Fruit fly (Drosophila melanogaster) whole organism, embryonic: ENCODE results near the gene solo.

ENCODE experiments used
- Adf1 ChIP-seq: fragments of 200-800 bp; sonication (Bioruptor generic); IDR thresholded peaks from 2 replicates; pipeline ENCODE4 v1.3.6; 2022; ENCODE audit warnings: missing biosample characterization, missing genetic modification characterization
- Atf3 ChIP-seq: fragments of 200-800 bp; sonication (Bioruptor generic); optimal IDR thresholded peaks from 3 replicates; lab custom pipeline; 2016; ENCODE audit warnings: missing biosample characterization, missing genetic modification characterization
- CG10209 ChIP-seq: fragments of 200-800 bp; sonication (Bioruptor generic); optimal IDR thresholded peaks from 3 replicates; lab custom pipeline; 2017; ENCODE audit warnings: missing biosample characterization, mild to moderate bottlenecking, missing genetic modification characterization, missing genetic modification reagents
- CG10543 ChIP-seq: fragments of 200-800 bp; sonication (Bioruptor generic); optimal IDR thresholded peaks from 3 replicates; lab custom pipeline; 2017; ENCODE audit warnings: missing biosample characterization, mild to moderate bottlenecking, missing genetic modification characterization, moderate library complexity
- CG10565 ChIP-seq: fragments of 200-800 bp; sonication (Bioruptor generic); optimal IDR thresholded peaks from 3 replicates; lab custom pipeline; 2016; ENCODE audit warnings: missing biosample characterization, mild to moderate bottlenecking, missing genetic modification characterization
- CG11398 ChIP-seq: fragments of 200-800 bp; sonication (Bioruptor generic); optimal IDR thresholded peaks from 2 replicates; lab custom pipeline; 2016; ENCODE audit warnings: missing biosample characterization, missing genetic modification characterization
- CG12391 ChIP-seq: fragments of 200-800 bp; sonication (Bioruptor generic); optimal IDR thresholded peaks from 3 replicates; lab custom pipeline; 2018; ENCODE audit warnings: missing biosample characterization, mild to moderate bottlenecking, missing genetic modification characterization, moderate library complexity
- CG15073 ChIP-seq: fragments of 200-800 bp; sonication (Bioruptor generic); optimal IDR thresholded peaks from 2 replicates; lab custom pipeline; 2016; ENCODE audit warnings: missing biosample characterization, missing genetic modification characterization
- CG1529 ChIP-seq: fragments of 200-800 bp; sonication (Bioruptor generic); optimal IDR thresholded peaks from 3 replicates; lab custom pipeline; 2018; ENCODE audit warnings: missing biosample characterization, missing genetic modification characterization
- CG17186 ChIP-seq: fragments of 200-800 bp; sonication (Bioruptor generic); optimal IDR thresholded peaks from 3 replicates; lab custom pipeline; 2017; ENCODE audit warnings: missing biosample characterization, missing genetic modification reagents, missing genetic modification characterization
- CG2129 ChIP-seq: fragments of 200-800 bp; sonication (Bioruptor generic); IDR thresholded peaks from 2 replicates; pipeline ENCODE4 v1.3.6; 2022; ENCODE audit warnings: missing biosample characterization, missing genetic modification characterization; ENCODE audit not compliant: partially characterized antibody
- CG30020 ChIP-seq: fragments of 200-800 bp; optimal IDR thresholded peaks from 2 replicates; lab custom pipeline; 2019; ENCODE audit warnings: missing biosample characterization, mild to moderate bottlenecking, missing genetic modification characterization, moderate library complexity
- CG3065 ChIP-seq: fragments of 200-800 bp; sonication (Bioruptor generic); optimal IDR thresholded peaks from 2 replicates; lab custom pipeline; 2016; ENCODE audit warnings: missing biosample characterization, missing genetic modification characterization
- CG31224 ChIP-seq: fragments of 200-800 bp; sonication (Bioruptor generic); IDR thresholded peaks from 2 replicates; pipeline ENCODE4 v1.3.6; 2022; ENCODE audit warnings: missing biosample characterization, missing genetic modification characterization
- CG31388 ChIP-seq: fragments of 200-800 bp; sonication (Bioruptor generic); optimal IDR thresholded peaks from 2 replicates; lab custom pipeline; 2016; ENCODE audit warnings: missing biosample characterization, missing genetic modification characterization
- CG31441 ChIP-seq: fragments of 200-800 bp; sonication (Bioruptor generic); IDR thresholded peaks from 2 replicates; pipeline ENCODE4 v1.3.6; 2022; ENCODE audit warnings: missing biosample characterization, missing genetic modification characterization
- CG3407 ChIP-seq: fragments of 200-800 bp; sonication (Bioruptor generic); optimal IDR thresholded peaks from 2 replicates; lab custom pipeline; 2018; ENCODE audit warnings: missing biosample characterization, mild to moderate bottlenecking, missing genetic modification characterization
- CG34224 ChIP-seq: fragments of 200-800 bp; sonication (Bioruptor generic); IDR thresholded peaks from 3 replicates; pipeline ENCODE4 v1.3.6; 2022; ENCODE audit warnings: missing biosample characterization, missing genetic modification characterization; ENCODE audit not compliant: partially characterized antibody
- CG3847 ChIP-seq: fragments of 200-800 bp; sonication (Bioruptor generic); IDR thresholded peaks from 2 replicates; pipeline ENCODE4 v1.3.6; 2022; ENCODE audit warnings: missing biosample characterization, missing genetic modification characterization
- CG4404 ChIP-seq: fragments of 200-800 bp; sonication (Bioruptor generic); IDR thresholded peaks from 2 replicates; pipeline ENCODE4 v1.3.6; 2022; ENCODE audit warnings: missing biosample characterization, missing genetic modification characterization
- CG6175 ChIP-seq: fragments of 200-800 bp; sonication (Bioruptor generic); IDR thresholded peaks from 3 replicates; pipeline ENCODE4 v1.3.6; 2022; ENCODE audit warnings: missing biosample characterization, missing genetic modification characterization
- CG6272 ChIP-seq: fragments of 200-800 bp; sonication (Bioruptor generic); IDR thresholded peaks from 2 replicates; pipeline ENCODE4 v1.3.6; 2022; ENCODE audit warnings: missing biosample characterization, missing genetic modification characterization
- CG6813 ChIP-seq: fragments of 200-800 bp; sonication (Bioruptor generic); optimal IDR thresholded peaks from 2 replicates; lab custom pipeline; 2017; ENCODE audit warnings: missing biosample characterization, missing genetic modification characterization, mild to moderate bottlenecking, moderate library complexity, missing genetic modification reagents
- CG8290 ChIP-seq, 3 experiments: fragments of 200-800 bp; sonication (Bioruptor generic); optimal IDR thresholded peaks; 2 replicates each; lab custom pipeline; 2016 to 2019; ENCODE audit warnings: missing biosample characterization in 3 of 3, missing genetic modification characterization in 3 of 3, mild to moderate bottlenecking in 2 of 3, moderate library complexity in 1 of 3
- CG9437 ChIP-seq: fragments of 200-800 bp; sonication (Bioruptor generic); optimal IDR thresholded peaks from 2 replicates; lab custom pipeline; 2018; ENCODE audit warnings: missing biosample characterization, mild to moderate bottlenecking, missing genetic modification characterization
- Dbx ChIP-seq: fragments of 200-800 bp; sonication (Bioruptor generic); IDR thresholded peaks from 3 replicates; pipeline ENCODE4 v1.3.6; 2022; ENCODE audit warnings: missing biosample characterization, missing genetic modification characterization
- Dref ChIP-seq: fragments of 200-800 bp; sonication (Bioruptor generic); IDR thresholded peaks from 2 replicates; pipeline ENCODE4 v1.3.6; 2022; ENCODE audit warnings: missing biosample characterization, missing genetic modification characterization
- Lhr ChIP-seq: fragments of 200-800 bp; sonication (Bioruptor generic); optimal IDR thresholded peaks from 3 replicates; lab custom pipeline; 2017; ENCODE audit warnings: mild to moderate bottlenecking, missing biosample characterization, missing genetic modification reagents, missing genetic modification characterization
- MBD-R2 ChIP-seq: fragments of 200-800 bp; sonication (Bioruptor generic); IDR thresholded peaks from 2 replicates; pipeline ENCODE4 v1.3.6; 2022; ENCODE audit warnings: missing biosample characterization, missing genetic modification characterization
- MTF-1 ChIP-seq: fragments of 200-800 bp; sonication (Bioruptor generic); optimal IDR thresholded peaks from 2 replicates; lab custom pipeline; 2018; ENCODE audit warnings: missing biosample characterization, mild to moderate bottlenecking, missing genetic modification characterization, borderline replicate concordance
- NC2β ChIP-seq: fragments of 200-800 bp; sonication (Bioruptor generic); optimal IDR thresholded peaks from 2 replicates; lab custom pipeline; 2016; ENCODE audit warnings: missing biosample characterization, missing genetic modification characterization
- Neu2 ChIP-seq: fragments of 200-800 bp; sonication (Bioruptor generic); optimal IDR thresholded peaks from 3 replicates; lab custom pipeline; 2016; ENCODE audit warnings: missing biosample characterization, missing genetic modification characterization, borderline replicate concordance
- Nf-YA ChIP-seq: fragments of 200-800 bp; sonication (Bioruptor generic); IDR thresholded peaks from 2 replicates; pipeline ENCODE4 v1.3.6; 2022; ENCODE audit warnings: missing biosample characterization, missing genetic modification characterization
- Optix ChIP-seq: fragments of 200-800 bp; sonication (Bioruptor generic); IDR thresholded peaks from 3 replicates; pipeline ENCODE4 v1.3.6; 2022; ENCODE audit warnings: missing biosample characterization, missing genetic modification characterization
- Side ChIP-seq: fragments of 200-800 bp; sonication (Bioruptor generic); optimal IDR thresholded peaks from 2 replicates; lab custom pipeline; 2016; ENCODE audit warnings: missing biosample characterization, missing genetic modification characterization
- Sry-δ ChIP-seq: fragments of 200-800 bp; sonication (Bioruptor generic); optimal IDR thresholded peaks from 2 replicates; lab custom pipeline; 2016; ENCODE audit warnings: missing biosample characterization, missing genetic modification characterization
- Taf1 ChIP-seq: fragments of 200-800 bp; sonication (Bioruptor generic); IDR thresholded peaks from 2 replicates; pipeline ENCODE4 v1.3.6; 2022; ENCODE audit warnings: missing biosample characterization, missing genetic modification characterization
- bigmax ChIP-seq: fragments of 200-800 bp; sonication (Bioruptor generic); optimal IDR thresholded peaks from 2 replicates; lab custom pipeline; 2018; ENCODE audit warnings: missing biosample characterization, mild to moderate bottlenecking, missing genetic modification characterization
- caup ChIP-seq: fragments of 200-800 bp; sonication (Bioruptor generic); optimal IDR thresholded peaks from 3 replicates; lab custom pipeline; 2017; ENCODE audit warnings: missing biosample characterization, mild to moderate bottlenecking, missing genetic modification characterization, moderate library complexity; ENCODE audit not compliant: severe bottlenecking
- disco-r ChIP-seq: fragments of 200-800 bp; sonication (Bioruptor generic); optimal IDR thresholded peaks from 2 replicates; lab custom pipeline; 2016; ENCODE audit warnings: missing biosample characterization, missing genetic modification characterization
- fd96Cb ChIP-seq: fragments of 200-800 bp; sonication (Bioruptor generic); optimal IDR thresholded peaks from 2 replicates; lab custom pipeline; 2018; ENCODE audit warnings: missing biosample characterization, mild to moderate bottlenecking, missing genetic modification characterization, moderate library complexity
- gfzf ChIP-seq: fragments of 200-800 bp; sonication (Bioruptor generic); optimal IDR thresholded peaks from 2 replicates; lab custom pipeline; 2016; ENCODE audit warnings: missing biosample characterization, mild to moderate bottlenecking, missing genetic modification characterization, moderate library complexity
- grau ChIP-seq: fragments of 200-800 bp; optimal IDR thresholded peaks from 3 replicates; lab custom pipeline; 2019; ENCODE audit warnings: missing biosample characterization, mild to moderate bottlenecking, missing genetic modification characterization, moderate library complexity
- gsb-n ChIP-seq: fragments of 200-800 bp; sonication (Bioruptor generic); optimal IDR thresholded peaks from 3 replicates; lab custom pipeline; 2018; ENCODE audit warnings: missing biosample characterization, mild to moderate bottlenecking, missing genetic modification characterization
- hkb ChIP-seq, 2 experiments: fragments of 200-800 bp in 1 of 2; fragments of >200 bp in 1 of 2; sonication (Bioruptor generic) in 1 of 2; IDR thresholded peaks in 1 of 2; optimal IDR thresholded peaks in 1 of 2; 2 replicates each; pipeline versions ENCODE4 v1.3.6 to Lab custom; 2017 to 2022; ENCODE audit warnings: missing biosample characterization in 1 of 2, missing genetic modification characterization in 1 of 2
- p53 ChIP-seq: fragments of 200-800 bp; sonication (Bioruptor generic); optimal IDR thresholded peaks from 2 replicates; lab custom pipeline; 2016; ENCODE audit warnings: missing biosample characterization, missing genetic modification characterization
- pum ChIP-seq: fragments of 200-800 bp; sonication (Bioruptor generic); optimal IDR thresholded peaks from 2 replicates; lab custom pipeline; 2016; ENCODE audit warnings: missing biosample characterization, missing genetic modification characterization
- salm ChIP-seq: fragments of 200-800 bp; sonication (Bioruptor generic); optimal IDR thresholded peaks from 2 replicates; lab custom pipeline; 2018; ENCODE audit warnings: missing biosample characterization, mild to moderate bottlenecking, missing genetic modification characterization
- trh ChIP-seq: fragments of 200-800 bp; sonication (Bioruptor generic); optimal IDR thresholded peaks from 2 replicates; lab custom pipeline; 2016; ENCODE audit warnings: missing biosample characterization, missing genetic modification characterization
- zf30C ChIP-seq: fragments of 200-800 bp; sonication (Bioruptor generic); optimal IDR thresholded peaks from 3 replicates; lab custom pipeline; 2018; ENCODE audit warnings: missing biosample characterization, mild to moderate bottlenecking, missing genetic modification characterization

solo gene

dm6 chr2L:15060580-15061005 is 863 bp upstream of the solo start, which contains the start of gene TfIIS (continued):
- TF ChIP-seq disco-r (GFP tag; lab: Kevin White, UChicago), result no peak
- peak; percentile 42 for TF ChIP-seq grau (tag; lab: Kevin White, UChicago)
- no peak for TF ChIP-seq CG6175 (GFP tag; lab: Robert Waterston, UW)
- TF ChIP-seq MBD-R2 (GFP tag; lab: Robert Waterston, UW), result peak; percentile 74
- peak; percentile 94 for TF ChIP-seq CG8290 (GFP tag; optimal IDR thresholded peaks at IDR 0.05; lab: Kevin White, UChicago)
- peak; percentile 70 to 92 for TF ChIP-seq CG8290 (tag; optimal IDR thresholded peaks at IDR 0.05; lab: Kevin White, UChicago)
- no peak for TF ChIP-seq CG1529 (GFP tag; lab: Kevin White, UChicago)
- TF ChIP-seq hkb (optimal IDR thresholded peaks at IDR 0.05; lab: Kevin White, UChicago), result peak; percentile 72
- no peak for TF ChIP-seq hkb (GFP tag; IDR thresholded peaks at IDR 0.05; lab: Robert Waterston, UW)
- TF ChIP-seq salm, result no peak
- TF ChIP-seq CG11398 (GFP tag; lab: Kevin White, UChicago), result no peak
- TF ChIP-seq CG34224 (GFP tag; lab: Robert Waterston, UW), result no peak
- no peak for TF ChIP-seq Neu2
- TF ChIP-seq p53, result peak; percentile 73
- no peak for TF ChIP-seq CG4404 (GFP tag; lab: Robert Waterston, UW)
- TF ChIP-seq CG31388 (GFP tag; lab: Kevin White, UChicago), result no peak
- no peak for TF ChIP-seq CG10209 (GFP tag; lab: Kevin White, UChicago)
- TF ChIP-seq CG3847, result peak; percentile 72
- no peak for TF ChIP-seq CG6272 (GFP tag; lab: Robert Waterston, UW)
- TF ChIP-seq Adf1, result peak; percentile 13; the same call in 1 of the 2 replicates
- TF ChIP-seq CG10543 (GFP tag; lab: Kevin White, UChicago), result no peak
- no peak for TF ChIP-seq CG15073 (GFP tag; lab: Kevin White, UChicago)
- no peak for TF ChIP-seq CG3065 (GFP tag; lab: Kevin White, UChicago)
- TF ChIP-seq Lhr, result peak; percentile 95
- TF ChIP-seq Dref (GFP tag; lab: Robert Waterston, UW), result peak; percentile 54
- TF ChIP-seq Sry-δ, result peak; percentile 67
- peak; percentile 40 for TF ChIP-seq CG17186
- TF ChIP-seq Dbx (GFP tag; lab: Robert Waterston, UW), result 0 out of 3 replicates have a peak, but pooled peaks have one; percentile 12
- TF ChIP-seq CG30020 (tag; lab: Kevin White, UChicago), result no peak
- TF ChIP-seq CG6813 (GFP tag; lab: Kevin White, UChicago), result no peak
- TF ChIP-seq CG9437 (GFP tag; lab: Kevin White, UChicago), result no peak
- TF ChIP-seq Taf1 (GFP tag; lab: Robert Waterston, UW), result no peak
- TF ChIP-seq gfzf, result peak; percentile 99
- TF ChIP-seq Optix, result no peak
- no peak for TF ChIP-seq pum (GFP tag; lab: Kevin White, UChicago)
- TF ChIP-seq CG31441 (GFP tag; lab: Robert Waterston, UW), result no peak
- no peak for TF ChIP-seq Nf-YA (GFP tag; lab: Robert Waterston, UW)
- TF ChIP-seq CG2129 (GFP tag; lab: Robert Waterston, UW), result no peak
- TF ChIP-seq CG31224 (GFP tag; lab: Robert Waterston, UW), result no peak
- TF ChIP-seq bigmax (GFP tag; lab: Kevin White, UChicago), result peak; percentile 53
- no peak for TF ChIP-seq Atf3 (GFP tag; lab: Kevin White, UChicago)
- no peak for TF ChIP-seq fd96Cb (tag; lab: Kevin White, UChicago)
- peak; percentile 47 for TF ChIP-seq NC2β (GFP tag; lab: Kevin White, UChicago)
- TF ChIP-seq zf30C (GFP tag; lab: Kevin White, UChicago), result no peak
- peak; percentile 28 for TF ChIP-seq CG12391 (tag; lab: Kevin White, UChicago)
- no peak for TF ChIP-seq caup (GFP tag; lab: Kevin White, UChicago)
- no peak for TF ChIP-seq MTF-1 (GFP tag; lab: Kevin White, UChicago)
- TF ChIP-seq gsb-n (tag; lab: Kevin White, UChicago), result no peak
- no peak for TF ChIP-seq trh
- no peak for TF ChIP-seq Side
- no peak for TF ChIP-seq CG3407 (GFP tag; lab: Kevin White, UChicago)
- no peak for TF ChIP-seq CG10565 (GFP tag; lab: Kevin White, UChicago)
